Worm (Caenorhabditis elegans) whole organism, L4 larva: ENCODE data around the gene cgp-1.

ENCODE experiments used
- F26F4.8 ChIP-seq: fragments of 200-800 bp; sonication (Bioruptor generic); conservative IDR thresholded peaks from 2 replicates; pipeline ENCODE4 v1.3.6; 2022; ENCODE audit warnings: missing genetic modification characterization, missing compliant biosample characterization
- F49E8.2 ChIP-seq: sonication (generic microtip); optimal IDR thresholded peaks from 2 replicates; lab custom pipeline; 2016; ENCODE audit warnings: missing compliant biosample characterization, mild to moderate bottlenecking, missing genetic modification characterization, borderline replicate concordance
- ceh-20 ChIP-seq: fragments of 200-800 bp; sonication (Bioruptor generic); IDR thresholded peaks from 2 replicates; pipeline ENCODE4 v1.3.6; 2022; ENCODE audit warnings: missing genetic modification reagents, missing genetic modification characterization, missing compliant biosample characterization
- ceh-82 ChIP-seq: sonication (generic microtip); optimal IDR thresholded peaks from 2 replicates; lab custom pipeline; 2017; ENCODE audit warnings: missing biosample characterization, missing genetic modification characterization
- lin-13 ChIP-seq: fragments of 150-350 bp; optimal IDR thresholded peaks from 2 replicates; lab custom pipeline; 2014; ENCODE audit warnings: missing biosample characterization, missing genetic modification reagents, missing genetic modification characterization
- nhr-48 ChIP-seq: sonication (generic microtip); optimal IDR thresholded peaks from 2 replicates; lab custom pipeline; 2016; ENCODE audit warnings: mild to moderate bottlenecking, missing genetic modification characterization, missing compliant biosample characterization
- nhr-77 ChIP-seq: fragments of 150-350 bp; optimal IDR thresholded peaks from 2 replicates; lab custom pipeline; 2014; ENCODE audit warnings: missing biosample characterization, missing genetic modification characterization
- pha-4 ChIP-seq, 2 experiments: fragments of 150-350 bp in 1 of 2; fragments of 200-800 bp in 1 of 2; sonication (Bioruptor generic) in 1 of 2; IDR thresholded peaks in 1 of 2; optimal IDR thresholded peaks in 1 of 2; 2 replicates each; pipeline versions ENCODE4 v1.3.6 to Lab custom; 2014 to 2022; ENCODE audit warnings: missing genetic modification characterization in 2 of 2, missing genetic modification reagents in 2 of 2, missing biosample characterization in 1 of 2, missing compliant biosample characterization in 1 of 2
- unc-39 ChIP-seq: sonication (generic microtip); optimal IDR thresholded peaks from 2 replicates; lab custom pipeline; 2017; ENCODE audit warnings: missing biosample characterization, missing genetic modification characterization

DNA sequence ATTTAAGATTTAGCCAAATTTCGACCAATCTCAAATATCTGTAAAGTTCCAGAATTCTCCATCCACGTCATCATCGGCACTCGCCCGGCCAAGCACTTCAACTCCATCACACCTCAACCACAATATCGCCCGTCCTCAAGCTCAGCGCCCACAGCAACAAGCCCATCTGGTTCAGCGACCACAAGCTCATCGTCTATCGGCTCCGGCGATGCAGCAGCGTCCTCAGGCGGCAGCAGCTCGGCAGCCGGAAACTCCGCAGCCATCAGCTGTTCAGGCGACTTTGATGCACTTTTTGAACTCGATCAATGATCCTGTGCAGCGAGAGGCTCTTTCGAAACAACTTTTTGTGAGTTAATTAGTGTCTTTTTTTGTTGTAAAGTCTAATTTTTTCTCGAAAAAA is 5.3 kb downstream of the cgp-1 start:
- TF ChIP-seq F26F4.8 (GFP tag; lab: Robert Waterston, UW) (no peak), lin-13 (no peak), nhr-48 (tag; lab: Kevin White, UChicago) (no peak), F49E8.2 (tag; lab: Kevin White, UChicago) (no peak), ceh-20 (GFP tag; lab: Robert Waterston, UW) (no peak), ceh-82 (no peak), nhr-77 (tag; lab: Kevin White, UChicago) (no peak), pha-4 (GFP tag; IDR thresholded peaks at IDR 0.05; lab: Robert Waterston, UW) (no peak), pha-4 (tag; optimal IDR thresholded peaks at IDR 0.05; lab: Kevin White, UChicago) (no peak), unc-39 (no peak)
